Worm (Caenorhabditis elegans) whole organism, L3 larva: ENCODE results near the gene C06G4.6.

Experiments used
- R02D3.7 ChIP-seq: fragments of 150-350 bp; optimal IDR thresholded peaks from 2 replicates; lab custom pipeline; 2014; ENCODE audit warnings: missing biosample characterization, missing genetic modification characterization
- ZK546.5 ChIP-seq: sonication (generic microtip); optimal IDR thresholded peaks from 2 replicates; lab custom pipeline; 2017; ENCODE audit warnings: missing biosample characterization, missing genetic modification characterization
- aly-2 ChIP-seq: fragments of 150-350 bp; optimal IDR thresholded peaks from 2 replicates; lab custom pipeline; 2014; ENCODE audit warnings: missing biosample characterization, missing genetic modification characterization
- ama-1 ChIP-seq: fragments of 150-350 bp; optimal IDR thresholded peaks from 2 replicates; lab custom pipeline; 2018
- ceh-16 ChIP-seq: sonication (generic microtip); optimal IDR thresholded peaks from 2 replicates; lab custom pipeline; 2017; ENCODE audit warnings: missing biosample characterization, missing genetic modification characterization
- ceh-28 ChIP-seq: fragments of 150-350 bp; optimal IDR thresholded peaks from 2 replicates; lab custom pipeline; 2014; ENCODE audit warnings: missing biosample characterization, missing genetic modification reagents, missing genetic modification characterization
- ceh-82 ChIP-seq: fragments of 150-350 bp; optimal IDR thresholded peaks from 2 replicates; lab custom pipeline; 2014; ENCODE audit warnings: missing biosample characterization, missing genetic modification characterization
- ceh-9 ChIP-seq: sonication (generic microtip); optimal IDR thresholded peaks from 2 replicates; lab custom pipeline; 2018; ENCODE audit warnings: missing biosample characterization, missing genetic modification characterization
- egl-27 ChIP-seq: sonication (generic microtip); optimal IDR thresholded peaks from 4 replicates; lab custom pipeline; 2017; ENCODE audit warnings: missing biosample characterization, missing genetic modification reagents, missing genetic modification characterization
- elt-1 ChIP-seq: fragments of 150-350 bp; optimal IDR thresholded peaks from 2 replicates; lab custom pipeline; 2014; ENCODE audit warnings: missing biosample characterization, missing genetic modification characterization
- elt-2 ChIP-seq: sonication (generic microtip); optimal IDR thresholded peaks from 2 replicates; lab custom pipeline; 2016; ENCODE audit warnings: missing genetic modification reagents, mild to moderate bottlenecking, missing genetic modification characterization, missing compliant biosample characterization
- eor-1 ChIP-seq, 2 experiments: fragments of 150-350 bp; optimal IDR thresholded peaks; 2 replicates each; lab custom pipeline; 2014 to 2018; ENCODE audit warnings: missing biosample characterization in 2 of 2, missing genetic modification characterization in 2 of 2
- fkh-10 ChIP-seq: sonication (generic microtip); optimal IDR thresholded peaks from 2 replicates; lab custom pipeline; 2017; ENCODE audit warnings: missing biosample characterization, missing genetic modification reagents, missing genetic modification characterization
- fos-1 ChIP-seq: fragments of 150-350 bp; optimal IDR thresholded peaks from 2 replicates; lab custom pipeline; 2014; ENCODE audit warnings: missing biosample characterization, missing genetic modification characterization
- hmg-11 ChIP-seq: sonication (generic microtip); optimal IDR thresholded peaks from 2 replicates; lab custom pipeline; 2016; ENCODE audit warnings: missing genetic modification characterization, missing compliant biosample characterization
- lin-15B ChIP-seq: fragments of 150-350 bp; optimal IDR thresholded peaks from 2 replicates; lab custom pipeline; 2014; ENCODE audit warnings: missing biosample characterization, missing genetic modification characterization
- lin-39 ChIP-seq: fragments of 150-350 bp; optimal IDR thresholded peaks from 2 replicates; lab custom pipeline; 2018; ENCODE audit warnings: missing biosample characterization, missing genetic modification reagents, missing genetic modification characterization
- lsy-12 ChIP-seq: sonication (generic microtip); optimal IDR thresholded peaks from 2 replicates; lab custom pipeline; 2016; ENCODE audit warnings: mild to moderate bottlenecking, missing genetic modification characterization, missing compliant biosample characterization
- mdl-1 ChIP-seq: fragments of 150-350 bp; optimal IDR thresholded peaks from 2 replicates; lab custom pipeline; 2014; ENCODE audit warnings: missing biosample characterization, missing genetic modification characterization
- mml-1 ChIP-seq: fragments of 150-350 bp; sonication (generic microtip); optimal IDR thresholded peaks from 3 replicates; lab custom pipeline; 2014; ENCODE audit warnings: missing biosample characterization, missing genetic modification characterization
- nfya-1 ChIP-seq: sonication (generic microtip); optimal IDR thresholded peaks from 2 replicates; lab custom pipeline; 2017; ENCODE audit warnings: missing genetic modification characterization, mild to moderate bottlenecking, missing compliant biosample characterization, antibody characterized with exemption, moderate library complexity; ENCODE audit not compliant: insufficient read depth
- nhr-11 ChIP-seq: fragments of 150-350 bp; optimal IDR thresholded peaks from 2 replicates; lab custom pipeline; 2014; ENCODE audit warnings: missing biosample characterization, missing genetic modification characterization
- nhr-12 ChIP-seq: fragments of 150-350 bp; optimal IDR thresholded peaks from 2 replicates; lab custom pipeline; 2014; ENCODE audit warnings: missing biosample characterization, missing genetic modification characterization
- nhr-23 ChIP-seq: fragments of 150-350 bp; optimal IDR thresholded peaks from 2 replicates; lab custom pipeline; 2014; ENCODE audit warnings: missing biosample characterization, missing genetic modification reagents, missing genetic modification characterization
- nhr-237 ChIP-seq: fragments of 150-350 bp; optimal IDR thresholded peaks from 2 replicates; lab custom pipeline; 2014; ENCODE audit warnings: missing biosample characterization, missing genetic modification characterization
- nhr-25 ChIP-seq: sonication (generic microtip); optimal IDR thresholded peaks from 2 replicates; lab custom pipeline; 2017; ENCODE audit warnings: missing biosample characterization, missing genetic modification characterization
- nhr-28 ChIP-seq: fragments of 150-350 bp; optimal IDR thresholded peaks from 2 replicates; lab custom pipeline; 2014; ENCODE audit warnings: missing biosample characterization, missing genetic modification characterization
- nhr-43 ChIP-seq: sonication (generic microtip); optimal IDR thresholded peaks from 2 replicates; lab custom pipeline; 2016; ENCODE audit warnings: mild to moderate bottlenecking, missing genetic modification characterization, missing compliant biosample characterization; ENCODE audit not compliant: poor library complexity, severe bottlenecking
- nhr-67 ChIP-seq: fragments of 150-350 bp; optimal IDR thresholded peaks from 2 replicates; lab custom pipeline; 2014; ENCODE audit warnings: missing biosample characterization, missing genetic modification characterization
- nhr-76 ChIP-seq: fragments of 150-350 bp; sonication (generic microtip); optimal IDR thresholded peaks from 5 replicates; lab custom pipeline; 2014; ENCODE audit warnings: missing biosample characterization, missing genetic modification characterization
- nhr-77 ChIP-seq: fragments of 150-350 bp; optimal IDR thresholded peaks from 2 replicates; lab custom pipeline; 2014; ENCODE audit warnings: missing biosample characterization, missing genetic modification characterization
- pha-4 ChIP-seq: fragments of 150-350 bp; optimal IDR thresholded peaks from 2 replicates; lab custom pipeline; 2014; ENCODE audit warnings: missing biosample characterization, missing genetic modification reagents, missing genetic modification characterization
- pqm-1 ChIP-seq: fragments of 150-350 bp; optimal IDR thresholded peaks from 2 replicates; lab custom pipeline; 2017; ENCODE audit warnings: missing biosample characterization, missing genetic modification characterization, inconsistent platforms
- skn-1 ChIP-seq: fragments of 150-350 bp; optimal IDR thresholded peaks from 2 replicates; lab custom pipeline; 2014; ENCODE audit warnings: missing biosample characterization, missing genetic modification characterization
- snpc-4 ChIP-seq: fragments of 150-350 bp; optimal IDR thresholded peaks from 2 replicates; lab custom pipeline; 2014; ENCODE audit warnings: missing biosample characterization, missing genetic modification characterization
- tbx-2 ChIP-seq: sonication (generic microtip); optimal IDR thresholded peaks from 2 replicates; lab custom pipeline; 2016; ENCODE audit warnings: mild to moderate bottlenecking, missing genetic modification characterization, missing compliant biosample characterization
- unc-39 ChIP-seq: sonication (generic microtip); optimal IDR thresholded peaks from 4 replicates; lab custom pipeline; 2017; ENCODE audit warnings: missing biosample characterization, missing genetic modification characterization
- ztf-11 ChIP-seq: fragments of 150-350 bp; optimal IDR thresholded peaks from 2 replicates; lab custom pipeline; 2014; ENCODE audit warnings: missing biosample characterization, missing genetic modification characterization
- ztf-4 ChIP-seq: fragments of 150-350 bp; optimal IDR thresholded peaks from 2 replicates; lab custom pipeline; 2014; ENCODE audit warnings: missing biosample characterization, missing genetic modification characterization

The C06G4.6 gene

ce11 chrIII:8020823-8021332 lies 16.7 kb downstream of the C06G4.6 start, which contains the start of gene lin-36 (continued):
- TF ChIP-seq ceh-28 (tag; lab: Kevin White, UChicago) (peak; percentile 92), nfya-1 (tag; lab: Kevin White, UChicago) (peak; percentile 86), tbx-2 (tag; lab: Kevin White, UChicago) (peak; percentile 52), elt-2 (tag; lab: Kevin White, UChicago) (peak; percentile 46), fkh-10 (GFP tag; lab: Kevin White, UChicago) (no peak), mdl-1 (tag; lab: Kevin White, UChicago) (no peak), pqm-1 (tag; lab: Kevin White, UChicago) (peak; percentile 7), nhr-12 (tag; lab: Kevin White, UChicago) (no peak), snpc-4 (tag; lab: Kevin White, UChicago) (peak; percentile 64), aly-2 (tag; lab: Kevin White, UChicago) (no peak), nhr-43 (tag; lab: Kevin White, UChicago) (peak; percentile 58), elt-1 (tag; lab: Kevin White, UChicago) (no peak), nhr-25 (tag; lab: Kevin White, UChicago) (peak; percentile 90), ceh-16 (tag; lab: Kevin White, UChicago) (no peak), nhr-77 (no peak), lsy-12 (tag; lab: Kevin White, UChicago) (peak; percentile 64), ztf-4 (no peak), ceh-82 (tag; lab: Kevin White, UChicago) (no peak), lin-39 (tag; lab: Kevin White, UChicago) (peak; percentile 82), nhr-67 (tag; lab: Kevin White, UChicago) (no peak), skn-1 (tag; lab: Kevin White, UChicago) (peak; percentile 34)

- no peak for TF ChIP-seq nhr-25 (tag; lab: Kevin White, UChicago)
- TF ChIP-seq mdl-1 (tag; lab: Kevin White, UChicago): no peak
- no peak for TF ChIP-seq lin-15B (tag; lab: Kevin White, UChicago)
- no peak for TF ChIP-seq ceh-82 (tag; lab: Kevin White, UChicago)
- no peak for TF ChIP-seq lsy-12 (tag; lab: Kevin White, UChicago)
- TF ChIP-seq ceh-9 (tag; lab: Kevin White, UChicago): no peak
- TF ChIP-seq, all 47 proteins: peak for 0
Measured at ce11 chrIII:8022077-8022476, 17.9 kb downstream of the C06G4.6 start, which contains the start of gene F44B9.2. TSS of gene F44B9.2 (plus strand) at chrIII:8022463.

ce11 chrIII:8027942-8028341 lies 23.8 kb downstream of the C06G4.6 start, which contains the start of gene mdt-30:
TSS of gene mdt-30 (minus strand) at chrIII:8028042.
- TF ChIP-seq egl-27 (tag; lab: Kevin White, UChicago): no peak
- no peak for TF ChIP-seq ztf-11
- TF ChIP-seq nhr-11 (tag; lab: Kevin White, UChicago): no peak
- TF ChIP-seq ceh-9 (tag; lab: Kevin White, UChicago): no peak
- TF ChIP-seq ceh-82 (tag; lab: Kevin White, UChicago): no peak
- no peak for TF ChIP-seq nhr-67 (tag; lab: Kevin White, UChicago)
- TF ChIP-seq nhr-25 (tag; lab: Kevin White, UChicago): no peak

- no peak for TF ChIP-seq fos-1 (tag; lab: Kevin White, UChicago)
- peak; percentile 82 for TF ChIP-seq nhr-23 (tag; lab: Kevin White, UChicago)
- peak; percentile 32 for TF ChIP-seq hmg-11 (tag; lab: Kevin White, UChicago)
- no peak for TF ChIP-seq ZK546.5 (tag; lab: Kevin White, UChicago)
- no peak for TF ChIP-seq mml-1 (tag; lab: Kevin White, UChicago)
- TF ChIP-seq nhr-237 (tag; lab: Kevin White, UChicago): no peak
- TF ChIP-seq lin-39 (tag; lab: Kevin White, UChicago): peak; percentile 37
- TF ChIP-seq ama-1 (lab: Kevin White, UChicago): peak; percentile 22
- no peak for TF ChIP-seq nhr-28 (tag; lab: Kevin White, UChicago)
- peak; percentile 17 for TF ChIP-seq R02D3.7 (tag; lab: Kevin White, UChicago)
- no peak for TF ChIP-seq nhr-76 (tag; lab: Kevin White, UChicago)
- TF ChIP-seq pha-4 (tag; lab: Kevin White, UChicago): peak; percentile 92
- peak; percentile 55 for TF ChIP-seq snpc-4 (tag; lab: Kevin White, UChicago)
- peak; percentile 62 for TF ChIP-seq nhr-43 (tag; lab: Kevin White, UChicago)
- no peak for TF ChIP-seq unc-39 (tag; lab: Kevin White, UChicago)
- no peak for TF ChIP-seq tbx-2 (tag; lab: Kevin White, UChicago)
- TF ChIP-seq pqm-1 (tag; lab: Kevin White, UChicago): no peak
- TF ChIP-seq egl-27 (tag; lab: Kevin White, UChicago): no peak
- peak; percentile 21 for TF ChIP-seq lsy-12 (tag; lab: Kevin White, UChicago)
- peak; percentile 23 for TF ChIP-seq elt-2 (tag; lab: Kevin White, UChicago)
- TF ChIP-seq nfya-1 (tag; lab: Kevin White, UChicago): peak; percentile 79
- peak; percentile 87 for TF ChIP-seq lin-15B (tag; lab: Kevin White, UChicago)
- peak; percentile 73 for TF ChIP-seq nhr-25 (tag; lab: Kevin White, UChicago)
- TF ChIP-seq eor-1 (tag; optimal IDR thresholded peaks at IDR 0.05; lab: Kevin White, UChicago): no peak
- TF ChIP-seq ztf-11: no peak
- TF ChIP-seq nhr-67 (tag; lab: Kevin White, UChicago): no peak
- TF ChIP-seq, all 47 proteins: peak for 13
Measured at ce11 chrIII:8029487-8029886, 25.3 kb downstream of the C06G4.6 start, which contains the start of gene F44B9.8. TSS of gene F44B9.8 (minus strand) at chrIII:8029649.
